Worm (Caenorhabditis elegans) whole organism, L4/young adult: Measurements from ENCODE around the gene mtss-1.

Experiments used
- W03F9.2 ChIP-seq: fragments of 150-350 bp; optimal IDR thresholded peaks from 2 replicates; lab custom pipeline; 2014; ENCODE audit warnings: missing biosample characterization, missing genetic modification characterization
- him-1 ChIP-seq: sonication (generic microtip); optimal IDR thresholded peaks from 2 replicates; lab custom pipeline; 2016; ENCODE audit warnings: missing genotype, missing genetic modification reagents, missing genetic modification characterization, missing compliant biosample characterization

DNA sequence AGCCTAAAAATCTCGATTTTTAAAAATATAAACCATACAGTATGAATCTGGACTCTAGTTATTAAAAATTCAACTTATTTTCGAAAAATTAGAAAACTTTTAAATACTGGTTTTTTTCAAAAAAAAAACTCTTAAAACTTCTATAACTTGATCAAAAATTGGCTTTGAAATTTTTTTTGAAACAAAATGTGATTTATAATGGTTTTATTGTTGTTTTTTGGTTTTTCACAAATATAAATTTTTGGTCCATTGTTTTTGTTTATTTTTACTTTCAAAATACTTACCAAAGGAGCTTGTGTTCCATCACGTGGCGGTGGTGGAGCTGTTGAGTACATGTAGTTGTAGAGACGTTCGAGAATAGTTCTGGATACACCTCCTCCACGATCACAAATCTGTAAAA, 29.8 kb upstream of the mtss-1 start:
- no peak for TF ChIP-seq him-1 (tag; lab: Kevin White, UChicago)
- TF ChIP-seq W03F9.2 (tag; lab: Kevin White, UChicago), result no peak
